Worm (Caenorhabditis elegans) whole organism, L4/young adult: ENCODE data around the gene srr-1.

ENCODE experiments used
- dao-5 ChIP-seq: sonication (generic microtip); optimal IDR thresholded peaks from 2 replicates; lab custom pipeline; 2016; ENCODE audit warnings: missing genotype, missing genetic modification characterization, moderate library complexity, missing compliant biosample characterization
- him-1 ChIP-seq: sonication (generic microtip); optimal IDR thresholded peaks from 2 replicates; lab custom pipeline; 2016; ENCODE audit warnings: missing genotype, missing genetic modification reagents, missing genetic modification characterization, missing compliant biosample characterization

ce11 chrV:13000068-13000467, 53.5 kb downstream of the srr-1 start:
- TF ChIP-seq him-1 (tag; lab: Kevin White, UChicago) = no peak
- TF ChIP-seq dao-5 (tag; lab: Kevin White, UChicago) = no peak
